Worm (Caenorhabditis elegans) whole organism, young adult: ENCODE measurements around the gene srh-95.

Experiments used
- K12H6.12 ChIP-seq: fragments of 200-800 bp; sonication (Bioruptor generic); optimal IDR thresholded peaks from 2 replicates; lab custom pipeline; 2018; ENCODE audit warnings: mild to moderate bottlenecking, missing genetic modification characterization, missing compliant biosample characterization
- hlh-26 ChIP-seq: fragments of 200-800 bp; sonication (Bioruptor generic); conservative IDR thresholded peaks from 2 replicates; pipeline ENCODE4 v1.3.6; 2022; ENCODE audit warnings: missing genetic modification reagents, missing genetic modification characterization, missing compliant biosample characterization
- nhr-120 ChIP-seq: fragments of 200-800 bp; sonication (Bioruptor generic); IDR thresholded peaks from 2 replicates; pipeline ENCODE4 v1.3.6; 2022; ENCODE audit warnings: missing genetic modification characterization, missing compliant biosample characterization
- unc-62 ChIP-seq: fragments of 150-350 bp; optimal IDR thresholded peaks from 2 replicates; lab custom pipeline; 2014; ENCODE audit warnings: missing biosample characterization, missing genetic modification reagents, missing genetic modification characterization
- ztf-18 ChIP-seq: sonication (generic microtip); optimal IDR thresholded peaks from 2 replicates; lab custom pipeline; 2016; ENCODE audit warnings: missing genotype, mild to moderate bottlenecking, missing genetic modification characterization, missing compliant biosample characterization

- TF ChIP-seq hlh-26, result no peak
- no peak for TF ChIP-seq K12H6.12 (tag; lab: Kevin White, UChicago)
- no peak for TF ChIP-seq unc-62 (GFP tag; lab: Kevin White, UChicago)
- no peak for TF ChIP-seq ztf-18 (tag; lab: Kevin White, UChicago)
- no peak for TF ChIP-seq nhr-120 (GFP tag; lab: Robert Waterston, UW)
Measured at ce11 chrV:16237223-16237622, 9.5 kb upstream of the srh-95 start, which contains the start of gene F21H7.5.
